Worm (Caenorhabditis elegans) whole organism, early embryonic: ENCODE data around the gene Y39A1A.2.

ENCODE experiments used
- B0310.2 ChIP-seq: sonication (generic microtip); optimal IDR thresholded peaks from 2 replicates; lab custom pipeline; 2016; ENCODE audit warnings: mild to moderate bottlenecking, missing genetic modification characterization, missing compliant biosample characterization
- F13C5.2 ChIP-seq: sonication (generic microtip); optimal IDR thresholded peaks from 2 replicates; lab custom pipeline; 2017; ENCODE audit warnings: mild to moderate bottlenecking, missing genetic modification characterization, inconsistent platforms, missing compliant biosample characterization
- aly-1 ChIP-seq: sonication (generic microtip); optimal IDR thresholded peaks from 2 replicates; lab custom pipeline; 2016; ENCODE audit warnings: missing genetic modification characterization, missing compliant biosample characterization
- ama-1 ChIP-seq: fragments of 150-350 bp; optimal IDR thresholded peaks from 2 replicates; lab custom pipeline; 2014
- ceh-13 ChIP-seq: fragments of 200-800 bp; sonication (Bioruptor generic); optimal IDR thresholded peaks from 2 replicates; lab custom pipeline; 2018; ENCODE audit warnings: mild to moderate bottlenecking, missing genetic modification characterization, missing compliant biosample characterization
- ceh-36 ChIP-seq: sonication (generic microtip); optimal IDR thresholded peaks from 2 replicates; lab custom pipeline; 2016; ENCODE audit warnings: missing genetic modification characterization, inconsistent platforms, missing compliant biosample characterization
- ets-7 ChIP-seq: sonication (generic microtip); optimal IDR thresholded peaks from 2 replicates; lab custom pipeline; 2016; ENCODE audit warnings: missing genotype, missing genetic modification characterization, missing compliant biosample characterization
- flt-1 ChIP-seq: fragments of 200-800 bp; sonication (Bioruptor generic); IDR thresholded peaks from 2 replicates; pipeline ENCODE4 v1.3.6; 2022; ENCODE audit warnings: missing genetic modification characterization, missing compliant biosample characterization
- hmbx-1 ChIP-seq: sonication (generic microtip); optimal IDR thresholded peaks from 2 replicates; lab custom pipeline; 2016; ENCODE audit warnings: mild to moderate bottlenecking, missing genetic modification characterization, missing compliant biosample characterization
- hmg-4 ChIP-seq: fragments of 200-800 bp; sonication (Bioruptor generic); optimal IDR thresholded peaks from 2 replicates; lab custom pipeline; 2018; ENCODE audit warnings: mild to moderate bottlenecking, missing genetic modification characterization, missing compliant biosample characterization
- hnd-1 ChIP-seq: sonication (generic microtip); optimal IDR thresholded peaks from 2 replicates; lab custom pipeline; 2016; ENCODE audit warnings: missing genetic modification characterization, missing compliant biosample characterization
- pes-1 ChIP-seq: fragments of 200-800 bp; sonication (Bioruptor generic); IDR thresholded peaks from 2 replicates; pipeline ENCODE4 v1.3.6; 2022; ENCODE audit warnings: missing genetic modification reagents, missing genetic modification characterization, missing compliant biosample characterization
- scrt-1 ChIP-seq: fragments of 200-800 bp; sonication (Bioruptor generic); IDR thresholded peaks from 2 replicates; pipeline ENCODE4 v1.3.6; 2022; ENCODE audit warnings: missing genetic modification characterization, missing compliant biosample characterization
- sea-1 ChIP-seq: fragments of 200-800 bp; sonication (Bioruptor generic); conservative IDR thresholded peaks from 2 replicates; pipeline ENCODE4 v1.3.6; 2022; ENCODE audit warnings: missing genetic modification characterization, missing compliant biosample characterization
- tbx-11 ChIP-seq: fragments of 200-800 bp; sonication (Bioruptor generic); IDR thresholded peaks from 2 replicates; pipeline ENCODE4 v1.3.6; 2022; ENCODE audit warnings: missing genetic modification characterization, missing compliant biosample characterization
- tbx-37 ChIP-seq: fragments of 200-800 bp; sonication (Bioruptor generic); conservative IDR thresholded peaks from 2 replicates; pipeline ENCODE4 v1.3.6; 2022; ENCODE audit warnings: missing genetic modification reagents, missing genetic modification characterization, missing compliant biosample characterization
- tra-4 ChIP-seq: sonication (generic microtip); optimal IDR thresholded peaks from 2 replicates; lab custom pipeline; 2017; ENCODE audit warnings: missing genetic modification characterization, missing compliant biosample characterization

The Y39A1A.2 gene

ce11 chrIII:10592729-10593128 lies 10.6 kb downstream of the Y39A1A.2 start, which contains the start of gene Y45F3A.8:
Gene Y45F3A.8, minus strand, starts transcription at chrIII:10592829.
- TF ChIP-seq ceh-13 (GFP tag; lab: Kevin White, UChicago) (no peak), ets-7 (tag; lab: Kevin White, UChicago) (no peak), ama-1 (lab: Kevin White, UChicago) (no peak)

ce11 chrIII:10592074-10592473 lies 11.3 kb downstream of the Y39A1A.2 start:
- TF ChIP-seq pes-1 (GFP tag; lab: Robert Waterston, UW) (no peak), ceh-36 (tag; lab: Kevin White, UChicago) (no peak), scrt-1 (no peak), hnd-1 (tag; lab: Kevin White, UChicago) (no peak), aly-1 (tag; lab: Kevin White, UChicago) (no peak), ets-7 (tag; lab: Kevin White, UChicago) (no peak), tbx-37 (GFP tag; lab: Robert Waterston, UW) (no peak), F13C5.2 (tag; lab: Kevin White, UChicago) (no peak), tbx-11 (GFP tag; lab: Robert Waterston, UW) (no peak), ama-1 (lab: Kevin White, UChicago) (no peak), B0310.2 (tag; lab: Kevin White, UChicago) (no peak), hmbx-1 (tag; lab: Kevin White, UChicago) (no peak), sea-1 (no peak)

- TF ChIP-seq hnd-1 (tag; lab: Kevin White, UChicago) (no peak), aly-1 (tag; lab: Kevin White, UChicago) (no peak), ceh-13 (GFP tag; lab: Kevin White, UChicago) (no peak), B0310.2 (tag; lab: Kevin White, UChicago) (no peak), ets-7 (tag; lab: Kevin White, UChicago) (no peak)
Measured at ce11 chrIII:10586243-10586642, 17.1 kb downstream of the Y39A1A.2 start, which contains the start of gene Y45F3A.5. Gene Y45F3A.5, minus strand, starts transcription at chrIII:10586343.

- TF ChIP-seq F13C5.2 (tag; lab: Kevin White, UChicago) (no peak), tbx-37 (GFP tag; lab: Robert Waterston, UW) (0 out of 2 replicates have a peak, but pooled peaks have one; percentile 12)
Measured at ce11 chrIII:10583483-10583882, 19.9 kb downstream of the Y39A1A.2 start.

ce11 chrIII:10580206-10580605 lies 23.2 kb downstream of the Y39A1A.2 start:
- no peak for TF ChIP-seq F13C5.2 (tag; lab: Kevin White, UChicago)
- TF ChIP-seq scrt-1: no peak
- no peak for TF ChIP-seq flt-1
- TF ChIP-seq pes-1 (GFP tag; lab: Robert Waterston, UW): no peak
- no peak for TF ChIP-seq tra-4 (tag; lab: Kevin White, UChicago)
- TF ChIP-seq hmbx-1 (tag; lab: Kevin White, UChicago): no peak
- no peak for TF ChIP-seq sea-1
- TF ChIP-seq tbx-11 (GFP tag; lab: Robert Waterston, UW): no peak
- TF ChIP-seq tbx-37 (GFP tag; lab: Robert Waterston, UW): no peak
- TF ChIP-seq hmg-4 (GFP tag; lab: Kevin White, UChicago): no peak
- TF ChIP-seq ceh-13 (GFP tag; lab: Kevin White, UChicago): no peak
- TF ChIP-seq ceh-36 (tag; lab: Kevin White, UChicago): no peak
- TF ChIP-seq B0310.2 (tag; lab: Kevin White, UChicago): no peak
- no peak for TF ChIP-seq hnd-1 (tag; lab: Kevin White, UChicago)
- TF ChIP-seq ets-7 (tag; lab: Kevin White, UChicago): no peak
- TF ChIP-seq ama-1 (lab: Kevin White, UChicago): no peak
- no peak for TF ChIP-seq aly-1 (tag; lab: Kevin White, UChicago)

ce11 chrIII:10578873-10579272 lies 24.5 kb downstream of the Y39A1A.2 start:
- no peak for TF ChIP-seq flt-1
- TF ChIP-seq hmg-4 (GFP tag; lab: Kevin White, UChicago): no peak
- TF ChIP-seq F13C5.2 (tag; lab: Kevin White, UChicago): no peak
- no peak for TF ChIP-seq scrt-1

ce11 chrIII:10577782-10578181 lies 25.6 kb downstream of the Y39A1A.2 start:
- TF ChIP-seq F13C5.2 (tag; lab: Kevin White, UChicago) (no peak), scrt-1 (no peak), hmg-4 (GFP tag; lab: Kevin White, UChicago) (no peak), tbx-37 (GFP tag; lab: Robert Waterston, UW) (no peak), tra-4 (tag; lab: Kevin White, UChicago) (no peak), ceh-13 (GFP tag; lab: Kevin White, UChicago) (no peak), hmbx-1 (tag; lab: Kevin White, UChicago) (no peak), aly-1 (tag; lab: Kevin White, UChicago) (no peak), ama-1 (lab: Kevin White, UChicago) (no peak), flt-1 (no peak), sea-1 (no peak), ets-7 (tag; lab: Kevin White, UChicago) (no peak), ceh-36 (tag; lab: Kevin White, UChicago) (no peak), B0310.2 (tag; lab: Kevin White, UChicago) (no peak), pes-1 (GFP tag; lab: Robert Waterston, UW) (no peak), hnd-1 (tag; lab: Kevin White, UChicago) (no peak), tbx-11 (GFP tag; lab: Robert Waterston, UW) (no peak)

ce11 chrIII:10575320-10575719 lies 28.0 kb downstream of the Y39A1A.2 start, which contains the start of gene Y45F3A.4:
Gene Y45F3A.4, minus strand, starts transcription at chrIII:10575420.
- TF ChIP-seq ets-7 (tag; lab: Kevin White, UChicago): no peak
- no peak for TF ChIP-seq B0310.2 (tag; lab: Kevin White, UChicago)
- TF ChIP-seq pes-1 (GFP tag; lab: Robert Waterston, UW): no peak
- no peak for TF ChIP-seq scrt-1
- no peak for TF ChIP-seq tbx-11 (GFP tag; lab: Robert Waterston, UW)
- no peak for TF ChIP-seq ama-1 (lab: Kevin White, UChicago)
